Fruit fly (Drosophila melanogaster) whole organism, embryonic: ENCODE data around the gene Prp31.

Experiments
- Ada2b ChIP-seq: fragments of 200-800 bp; sonication (Bioruptor generic); IDR thresholded peaks from 2 replicates; pipeline ENCODE4 v1.3.6; 2022; ENCODE audit warnings: missing biosample characterization, missing genetic modification characterization
- Asciz ChIP-seq: fragments of 200-800 bp; sonication (Bioruptor generic); optimal IDR thresholded peaks from 2 replicates; lab custom pipeline; 2017; ENCODE audit warnings: missing biosample characterization, mild to moderate bottlenecking, missing genetic modification characterization, missing genetic modification reagents
- Bteb2 ChIP-seq: fragments of 200-800 bp; sonication (Bioruptor generic); optimal IDR thresholded peaks from 2 replicates; lab custom pipeline; 2016; ENCODE audit warnings: missing biosample characterization, missing genetic modification characterization
- CG10267 ChIP-seq: fragments of 200-800 bp; sonication (Bioruptor generic); optimal IDR thresholded peaks from 2 replicates; lab custom pipeline; 2018; ENCODE audit warnings: missing biosample characterization, mild to moderate bottlenecking, missing genetic modification characterization, moderate library complexity
- CG12071 ChIP-seq: fragments of 200-800 bp; sonication (Bioruptor generic); optimal IDR thresholded peaks from 3 replicates; lab custom pipeline; 2018; ENCODE audit warnings: missing biosample characterization, mild to moderate bottlenecking, missing genetic modification characterization
- CG12391 ChIP-seq: fragments of 200-800 bp; sonication (Bioruptor generic); optimal IDR thresholded peaks from 3 replicates; lab custom pipeline; 2018; ENCODE audit warnings: missing biosample characterization, mild to moderate bottlenecking, missing genetic modification characterization, moderate library complexity
- CG12942 ChIP-seq: fragments of 200-800 bp; sonication (Bioruptor generic); optimal IDR thresholded peaks from 3 replicates; lab custom pipeline; 2016; ENCODE audit warnings: missing biosample characterization, missing genetic modification characterization
- CG15696 ChIP-seq: fragments of 200-800 bp; sonication (Bioruptor generic); optimal IDR thresholded peaks from 2 replicates; lab custom pipeline; 2019; ENCODE audit warnings: missing biosample characterization, mild to moderate bottlenecking, missing genetic modification characterization, moderate library complexity
- CG16813 ChIP-seq: fragments of 200-800 bp; sonication (Bioruptor generic); IDR thresholded peaks from 3 replicates; pipeline ENCODE4 v1.3.6; 2022; ENCODE audit warnings: missing biosample characterization, missing genetic modification characterization; ENCODE audit not compliant: partially characterized antibody
- CG1792 ChIP-seq: fragments of 200-800 bp; sonication (Bioruptor generic); optimal IDR thresholded peaks from 2 replicates; lab custom pipeline; 2016; ENCODE audit warnings: missing biosample characterization, missing genetic modification characterization
- CG31441 ChIP-seq: fragments of 200-800 bp; sonication (Bioruptor generic); IDR thresholded peaks from 2 replicates; pipeline ENCODE4 v1.3.6; 2022; ENCODE audit warnings: missing biosample characterization, missing genetic modification characterization
- CG34376 ChIP-seq: fragments of 200-800 bp; sonication (Bioruptor generic); optimal IDR thresholded peaks from 2 replicates; lab custom pipeline; 2018; ENCODE audit warnings: missing biosample characterization, mild to moderate bottlenecking, missing genetic modification characterization
- CG5180 ChIP-seq: fragments of 200-800 bp; sonication (Bioruptor generic); optimal IDR thresholded peaks from 3 replicates; lab custom pipeline; 2017; ENCODE audit warnings: missing biosample characterization, missing genetic modification characterization, mild to moderate bottlenecking, moderate library complexity, missing genetic modification reagents
- CHES-1-like ChIP-seq: fragments of 200-800 bp; sonication (Bioruptor generic); optimal IDR thresholded peaks from 2 replicates; lab custom pipeline; 2016; ENCODE audit warnings: missing biosample characterization, missing genetic modification characterization
- CkIIα-i1 ChIP-seq: fragments of 200-800 bp; sonication (Bioruptor generic); IDR thresholded peaks from 2 replicates; pipeline ENCODE4 v1.3.6; 2022; ENCODE audit warnings: missing biosample characterization, missing genetic modification characterization
- D ChIP-seq, 2 experiments: fragments of 200-800 bp in 1 of 2; fragments of >200 bp in 1 of 2; sonication (Bioruptor generic) in 1 of 2; optimal IDR thresholded peaks; 2 replicates in 1 of 2; 3 replicates in 1 of 2; lab custom pipeline; 2017; ENCODE audit warnings: mild to moderate bottlenecking in 1 of 2, missing biosample characterization in 1 of 2, missing genetic modification characterization in 1 of 2, missing genetic modification reagents in 1 of 2
- Elba2 ChIP-seq: fragments of 200-800 bp; sonication (Bioruptor generic); optimal IDR thresholded peaks from 3 replicates; lab custom pipeline; 2016; ENCODE audit warnings: missing biosample characterization, missing genetic modification characterization
- Fer1 ChIP-seq: fragments of 200-800 bp; sonication (Bioruptor generic); optimal IDR thresholded peaks from 2 replicates; lab custom pipeline; 2017; ENCODE audit warnings: missing biosample characterization, mild to moderate bottlenecking, missing genetic modification characterization
- Hr3 ChIP-seq: fragments of 200-800 bp; sonication (Bioruptor generic); optimal IDR thresholded peaks from 3 replicates; lab custom pipeline; 2016; ENCODE audit warnings: missing biosample characterization, missing genetic modification characterization
- Hr39 ChIP-seq: fragments of >200 bp; optimal IDR thresholded peaks from 2 replicates; lab custom pipeline; 2017
- Lhr ChIP-seq: fragments of 200-800 bp; sonication (Bioruptor generic); optimal IDR thresholded peaks from 3 replicates; lab custom pipeline; 2017; ENCODE audit warnings: mild to moderate bottlenecking, missing biosample characterization, missing genetic modification reagents, missing genetic modification characterization
- Lim3 ChIP-seq: fragments of 200-800 bp; sonication (Bioruptor generic); IDR thresholded peaks from 2 replicates; pipeline ENCODE4 v1.3.6; 2022; ENCODE audit warnings: missing biosample characterization, missing genetic modification characterization
- NfI ChIP-seq: fragments of 200-800 bp; sonication (Bioruptor generic); optimal IDR thresholded peaks from 3 replicates; lab custom pipeline; 2018; ENCODE audit warnings: missing biosample characterization, mild to moderate bottlenecking, missing genetic modification characterization, moderate library complexity
- Pdp1 ChIP-seq, 2 experiments: fragments of 200-800 bp; sonication (Bioruptor generic); optimal IDR thresholded peaks; 3 replicates each; lab custom pipeline; 2016; ENCODE audit warnings: missing biosample characterization in 2 of 2, missing genetic modification characterization in 2 of 2, mild to moderate bottlenecking in 1 of 2, moderate library complexity in 1 of 2
- Scr ChIP-seq: fragments of 200-800 bp; sonication (Bioruptor generic); IDR thresholded peaks from 2 replicates; pipeline ENCODE4 v1.3.6; 2022; ENCODE audit warnings: missing biosample characterization, missing genetic modification characterization; ENCODE audit not compliant: partially characterized antibody
- Sox102F ChIP-seq: fragments of 200-800 bp; sonication (Bioruptor generic); optimal IDR thresholded peaks from 2 replicates; lab custom pipeline; 2018; ENCODE audit warnings: missing biosample characterization, mild to moderate bottlenecking, missing genetic modification characterization, moderate library complexity
- Taf1 ChIP-seq: fragments of 200-800 bp; sonication (Bioruptor generic); IDR thresholded peaks from 2 replicates; pipeline ENCODE4 v1.3.6; 2022; ENCODE audit warnings: missing biosample characterization, missing genetic modification characterization
- aop ChIP-seq: fragments of 200-800 bp; sonication (Bioruptor generic); IDR thresholded peaks from 2 replicates; pipeline ENCODE4 v1.3.6; 2022; ENCODE audit warnings: missing biosample characterization, missing genetic modification characterization
- bsh ChIP-seq, 2 experiments: fragments of 200-800 bp; sonication (Bioruptor generic); optimal IDR thresholded peaks; 2 replicates each; lab custom pipeline; 2017 to 2018; ENCODE audit warnings: mild to moderate bottlenecking in 2 of 2, missing biosample characterization in 2 of 2, missing genetic modification characterization in 2 of 2, moderate library complexity in 1 of 2
- disco-r ChIP-seq: fragments of 200-800 bp; sonication (Bioruptor generic); optimal IDR thresholded peaks from 2 replicates; lab custom pipeline; 2016; ENCODE audit warnings: missing biosample characterization, missing genetic modification characterization
- dmrt11E ChIP-seq: fragments of 200-800 bp; sonication (Bioruptor generic); optimal IDR thresholded peaks from 3 replicates; lab custom pipeline; 2018; ENCODE audit warnings: missing biosample characterization, mild to moderate bottlenecking, missing genetic modification characterization, moderate library complexity
- exex ChIP-seq: fragments of 200-800 bp; sonication (Bioruptor generic); optimal IDR thresholded peaks from 4 replicates; lab custom pipeline; 2018; ENCODE audit warnings: missing biosample characterization, mild to moderate bottlenecking, missing genetic modification characterization, moderate library complexity
- eyg ChIP-seq: fragments of 200-800 bp; sonication (Bioruptor generic); optimal IDR thresholded peaks from 3 replicates; lab custom pipeline; 2016; ENCODE audit warnings: missing biosample characterization, missing genetic modification characterization
- gem ChIP-seq: fragments of 200-800 bp; sonication (Bioruptor generic); optimal IDR thresholded peaks from 2 replicates; lab custom pipeline; 2019; ENCODE audit warnings: missing biosample characterization, mild to moderate bottlenecking, missing genetic modification characterization, moderate library complexity
- grn ChIP-seq: fragments of 200-800 bp; sonication (Bioruptor generic); optimal IDR thresholded peaks from 3 replicates; lab custom pipeline; 2017; ENCODE audit warnings: missing biosample characterization, missing genetic modification characterization
- ham ChIP-seq: fragments of 200-800 bp; sonication (Bioruptor generic); IDR thresholded peaks from 2 replicates; pipeline ENCODE4 v1.3.6; 2022; ENCODE audit warnings: missing biosample characterization, missing genetic modification characterization
- ind ChIP-seq: fragments of 200-800 bp; sonication (Bioruptor generic); optimal IDR thresholded peaks from 3 replicates; lab custom pipeline; 2016; ENCODE audit warnings: missing biosample characterization, missing genetic modification characterization
- kay ChIP-seq: fragments of 200-800 bp; sonication (Bioruptor generic); optimal IDR thresholded peaks from 2 replicates; lab custom pipeline; 2016; ENCODE audit warnings: missing biosample characterization, missing genetic modification characterization
- ken ChIP-seq: fragments of 200-800 bp; sonication (Bioruptor generic); IDR thresholded peaks from 3 replicates; pipeline ENCODE4 v1.3.6; 2022; ENCODE audit warnings: missing biosample characterization, missing genetic modification characterization
- lola ChIP-seq, 3 experiments: fragments of >200 bp in 2 of 3; fragments of 200-800 bp in 1 of 3; sonication (Bioruptor generic) in 1 of 3; optimal IDR thresholded peaks; 2 replicates each; lab custom pipeline; 2017 to 2019; ENCODE audit warnings: missing biosample characterization in 3 of 3, missing genetic modification characterization in 3 of 3, mild to moderate bottlenecking in 1 of 3, moderate library complexity in 1 of 3
- maf-S ChIP-seq: fragments of 200-800 bp; sonication (Bioruptor generic); optimal IDR thresholded peaks from 2 replicates; lab custom pipeline; 2016; ENCODE audit warnings: missing biosample characterization, missing genetic modification characterization
- phol ChIP-seq: fragments of 200-800 bp; sonication (Bioruptor generic); optimal IDR thresholded peaks from 3 replicates; lab custom pipeline; 2018; ENCODE audit warnings: missing biosample characterization, mild to moderate bottlenecking, missing genetic modification characterization, moderate library complexity
- prd ChIP-seq, 3 experiments: fragments of >200 bp in 2 of 3; fragments of 200-800 bp in 1 of 3; sonication (Bioruptor generic) in 1 of 3; optimal IDR thresholded peaks in 2 of 3; IDR thresholded peaks in 1 of 3; 2 replicates in 2 of 3; 3 replicates in 1 of 3; pipeline versions ENCODE4 v1.3.6 to Lab custom; 2017 to 2022; ENCODE audit warnings: missing biosample characterization in 1 of 3, missing genetic modification characterization in 1 of 3
- sens ChIP-seq: fragments of 200-800 bp; sonication (Bioruptor generic); peaks from one replicate; lab custom pipeline; 2016; ENCODE audit warnings: missing biosample characterization, missing genetic modification characterization
- sens-2 ChIP-seq: fragments of 200-800 bp; sonication (Bioruptor generic); IDR thresholded peaks from 2 replicates; pipeline ENCODE4 v1.3.6; 2022; ENCODE audit warnings: missing biosample characterization, missing genetic modification characterization
- sqz ChIP-seq: fragments of 200-800 bp; sonication (Bioruptor generic); optimal IDR thresholded peaks from 3 replicates; lab custom pipeline; 2018; ENCODE audit warnings: missing biosample characterization, mild to moderate bottlenecking, missing genetic modification characterization
- trem ChIP-seq: fragments of 200-800 bp; optimal IDR thresholded peaks from 3 replicates; lab custom pipeline; 2019; ENCODE audit warnings: missing biosample characterization, mild to moderate bottlenecking, missing genetic modification characterization, moderate library complexity
- ttk ChIP-seq: fragments of 200-800 bp; sonication (Bioruptor generic); IDR thresholded peaks from 2 replicates; pipeline ENCODE4 v2.1.2; 2022; ENCODE audit warnings: missing biosample characterization, missing genetic modification characterization
- unpg ChIP-seq: fragments of 200-800 bp; sonication (Bioruptor generic); optimal IDR thresholded peaks from 3 replicates; lab custom pipeline; 2018; ENCODE audit warnings: missing biosample characterization, mild to moderate bottlenecking, missing genetic modification characterization, moderate library complexity
- zen2 ChIP-seq: fragments of 200-800 bp; sonication (Bioruptor generic); IDR thresholded peaks from 3 replicates; pipeline ENCODE4 v1.3.6; 2022; ENCODE audit warnings: missing biosample characterization, missing genetic modification characterization; ENCODE audit not compliant: partially characterized antibody

Prp31 gene

dm6 chr3L:15174086-15174485 lies 15.2 kb downstream of the Prp31 start (continued):
- no peak for TF ChIP-seq CG5180
- TF ChIP-seq trem = peak; percentile 5
- no peak for TF ChIP-seq CkIIα-i1 (GFP tag; lab: Robert Waterston, UW)
- no peak for TF ChIP-seq ham (GFP tag; lab: Robert Waterston, UW)
- no peak for TF ChIP-seq ken (GFP tag; lab: Robert Waterston, UW)
- peak; percentile 58 for TF ChIP-seq sens (GFP tag; lab: Kevin White, UChicago)
- no peak for TF ChIP-seq disco-r
- no peak for TF ChIP-seq CG34376
- no peak for TF ChIP-seq D (optimal IDR thresholded peaks at IDR 0.05; lab: Kevin White, UChicago)
- TF ChIP-seq D (GFP tag; optimal IDR thresholded peaks at IDR 0.05; lab: Kevin White, UChicago) = no peak
- no peak for TF ChIP-seq zen2 (GFP tag; lab: Robert Waterston, UW)
- no peak for TF ChIP-seq NfI (GFP tag; lab: Kevin White, UChicago)
- no peak for TF ChIP-seq eyg
- no peak for TF ChIP-seq Scr
- no peak for TF ChIP-seq unpg
- TF ChIP-seq ind = no peak
- TF ChIP-seq dmrt11E (tag; lab: Kevin White, UChicago) = peak; percentile 39
- TF ChIP-seq kay = no peak
- no peak for TF ChIP-seq CG1792
- peak; percentile 4 for TF ChIP-seq Sox102F (GFP tag; lab: Kevin White, UChicago)
- peak; percentile 38 for TF ChIP-seq phol (tag; lab: Kevin White, UChicago)
- no peak for TF ChIP-seq maf-S (GFP tag; lab: Kevin White, UChicago)
- no peak for TF ChIP-seq Ada2b (GFP tag; lab: Robert Waterston, UW)
- no peak for TF ChIP-seq prd (optimal IDR thresholded peaks at IDR 0.05; lab: Kevin White, UChicago)
- no peak for TF ChIP-seq prd (GFP tag; IDR thresholded peaks at IDR 0.05; lab: Robert Waterston, UW)
- no peak for TF ChIP-seq Pdp1 (GFP tag; optimal IDR thresholded peaks at IDR 0.05; lab: Kevin White, UChicago)
- peak; percentile 2 for TF ChIP-seq CG10267 (tag; lab: Kevin White, UChicago)
- TF ChIP-seq CHES-1-like = no peak
- no peak for TF ChIP-seq Elba2 (GFP tag; lab: Kevin White, UChicago)
- TF ChIP-seq ttk (GFP tag; lab: Robert Waterston, UW) = no peak
- TF ChIP-seq CG15696 (tag; lab: Kevin White, UChicago) = peak; percentile 6
- TF ChIP-seq CG12942 = no peak
- TF ChIP-seq CG12071 = no peak
- TF ChIP-seq sqz (GFP tag; lab: Kevin White, UChicago) = no peak
- no peak for TF ChIP-seq Lim3 (GFP tag; lab: Robert Waterston, UW)
- TF ChIP-seq exex (tag; lab: Kevin White, UChicago) = no peak
- TF ChIP-seq lola (GFP tag; optimal IDR thresholded peaks at IDR 0.05; lab: Kevin White, UChicago) = peak in 1 of 3 experiments; percentile 9
- TF ChIP-seq CG31441 (GFP tag; lab: Robert Waterston, UW) = 0 out of 2 replicates have a peak, but pooled peaks have one; percentile 14
- no peak for TF ChIP-seq grn (GFP tag; lab: Kevin White, UChicago)
- no peak for TF ChIP-seq sens-2 (GFP tag; lab: Robert Waterston, UW)
- no peak for TF ChIP-seq aop (GFP tag; lab: Robert Waterston, UW)
- no peak for TF ChIP-seq Fer1 (GFP tag; lab: Kevin White, UChicago)
- TF ChIP-seq CG12391 (tag; lab: Kevin White, UChicago) = peak; percentile 17
- TF ChIP-seq bsh (GFP tag; optimal IDR thresholded peaks at IDR 0.05; lab: Kevin White, UChicago) = peak; percentile 31 to 36
- no peak for TF ChIP-seq Lhr
- no peak for TF ChIP-seq Asciz (GFP tag; lab: Kevin White, UChicago)
- TF ChIP-seq Hr39 (lab: Kevin White, UChicago) = no peak
- TF ChIP-seq Taf1 (GFP tag; lab: Robert Waterston, UW) = no peak
- TF ChIP-seq Bteb2 (GFP tag; lab: Kevin White, UChicago) = no peak
- no peak for TF ChIP-seq CG16813 (GFP tag; lab: Robert Waterston, UW)
- no peak for TF ChIP-seq Hr3
- peak; percentile 41 for TF ChIP-seq gem
